Worm (Caenorhabditis elegans): ENCODE measurements around the gene C28H8.7.

C28H8.7 gene

ce11 chrIII:5886893-5887292 is at the start of gene C28H8.7:
C28H8.7 (minus strand) TSS chrIII:5886993.
- no peak for TF ChIP-seq cnd-1 (tag; optimal IDR thresholded peaks at IDR 0.05)
- no peak for TF ChIP-seq ces-1 (GFP tag; optimal IDR thresholded peaks at IDR 0.05)
- no peak for TF ChIP-seq lsy-2 (tag; optimal IDR thresholded peaks at IDR 0.05)
- TF ChIP-seq M03D4.4 (tag; optimal IDR thresholded peaks at IDR 0.05), result no peak
- TF ChIP-seq unc-120 (tag; optimal IDR thresholded peaks at IDR 0.05; ENCODE audit: poor library complexity, severe bottlenecking), result no peak
- TF ChIP-seq elt-1 (tag; optimal IDR thresholded peaks at IDR 0.05; ENCODE audit: borderline replicate concordance, insufficient read depth), result no peak
- no peak for TF ChIP-seq ceh-43 (GFP tag; optimal IDR thresholded peaks at IDR 0.05)
- TF ChIP-seq nhr-2 (tag; optimal IDR thresholded peaks at IDR 0.05), result no peak
- no peak for TF ChIP-seq hlh-1 (tag; optimal IDR thresholded peaks at IDR 0.05)
- no peak for TF ChIP-seq ztf-11 (tag; optimal IDR thresholded peaks at IDR 0.05)
- no peak for TF ChIP-seq nhr-76 (tag; optimal IDR thresholded peaks at IDR 0.05)
- no peak for TF ChIP-seq nhr-237 (tag; optimal IDR thresholded peaks at IDR 0.05)
- no peak for TF ChIP-seq ceh-83 (GFP tag; optimal IDR thresholded peaks at IDR 0.05)
- no peak for TF ChIP-seq ham-2 (GFP tag; optimal IDR thresholded peaks at IDR 0.05)
- TF ChIP-seq unc-39 (tag; optimal IDR thresholded peaks at IDR 0.05), result no peak
- TF ChIP-seq mep-1 (tag; optimal IDR thresholded peaks at IDR 0.05), result no peak
- TF ChIP-seq bed-3 (GFP tag; optimal IDR thresholded peaks at IDR 0.05), result no peak

ce11 chrIII:5934138-5934658 is 47.4 kb upstream of the C28H8.7 start:
- TF ChIP-seq ham-2 (GFP tag; optimal IDR thresholded peaks at IDR 0.05), result no peak
- no peak for TF ChIP-seq ceh-39 (tag; optimal IDR thresholded peaks at IDR 0.05)
- TF ChIP-seq zip-8 (tag; optimal IDR thresholded peaks at IDR 0.05), result peak; percentile 71
- TF ChIP-seq ces-1 (GFP tag; optimal IDR thresholded peaks at IDR 0.05), result peak; percentile 7

- no peak for TF ChIP-seq unc-120 (tag; optimal IDR thresholded peaks at IDR 0.05; ENCODE audit: poor library complexity, severe bottlenecking)
- TF ChIP-seq mab-5 (tag; optimal IDR thresholded peaks at IDR 0.05), result no peak
- TF ChIP-seq drap-1 (GFP tag; optimal IDR thresholded peaks at IDR 0.05), result no peak
- no peak for TF ChIP-seq zip-8 (tag; optimal IDR thresholded peaks at IDR 0.05)
- TF ChIP-seq hlh-1 (tag; optimal IDR thresholded peaks at IDR 0.05), result no peak
- no peak for TF ChIP-seq ham-2 (GFP tag; optimal IDR thresholded peaks at IDR 0.05)
- no peak for TF ChIP-seq ceh-39 (tag; optimal IDR thresholded peaks at IDR 0.05)
- no peak for TF ChIP-seq elt-3 (tag; optimal IDR thresholded peaks at IDR 0.05)
- no peak for TF ChIP-seq snpc-4 (tag; optimal IDR thresholded peaks at IDR 0.05)
- no peak for TF ChIP-seq pha-4 (tag; optimal IDR thresholded peaks at IDR 0.05)
- TF ChIP-seq M03D4.4 (tag; optimal IDR thresholded peaks at IDR 0.05), result no peak
- TF ChIP-seq cnd-1 (tag; optimal IDR thresholded peaks at IDR 0.05), result no peak
These were observed 46.1 kb upstream of the C28H8.7 start, which contains the start of gene zmp-1 for ce11 chrIII:5932853-5933252. zmp-1 (minus strand) TSS chrIII:5932953.

- TF ChIP-seq unc-120 (tag; optimal IDR thresholded peaks at IDR 0.05; ENCODE audit: poor library complexity, severe bottlenecking) (peak; percentile 81), unc-39 (tag; optimal IDR thresholded peaks at IDR 0.05) (no peak), ztf-11 (tag; optimal IDR thresholded peaks at IDR 0.05) (no peak), ceh-43 (GFP tag; optimal IDR thresholded peaks at IDR 0.05) (no peak), hlh-1 (tag; optimal IDR thresholded peaks at IDR 0.05) (peak; percentile 97), nhr-237 (tag; optimal IDR thresholded peaks at IDR 0.05) (no peak), blmp-1 (tag; optimal IDR thresholded peaks at IDR 0.05) (no peak), ceh-39 (tag; optimal IDR thresholded peaks at IDR 0.05) (no peak), lsy-2 (tag; optimal IDR thresholded peaks at IDR 0.05) (no peak), drap-1 (GFP tag; optimal IDR thresholded peaks at IDR 0.05) (no peak), cnd-1 (tag; optimal IDR thresholded peaks at IDR 0.05) (no peak), lin-32 (GFP tag; optimal IDR thresholded peaks at IDR 0.05) (no peak), tbx-8 (GFP tag; optimal IDR thresholded peaks at IDR 0.05) (no peak), zip-8 (tag; optimal IDR thresholded peaks at IDR 0.05) (no peak), unc-62 (GFP tag; optimal IDR thresholded peaks at IDR 0.05) (peak; percentile 62), ces-1 (GFP tag; optimal IDR thresholded peaks at IDR 0.05) (no peak)
These were observed 44.7 kb upstream of the C28H8.7 start, which contains the start of gene EGAP1.5 for ce11 chrIII:5931433-5931994. EGAP1.5 (plus strand) TSS chrIII:5931721.

ce11 chrIII:5930659-5931058 is 43.9 kb upstream of the C28H8.7 start:
- TF ChIP-seq lin-13 (tag; optimal IDR thresholded peaks at IDR 0.05) (no peak), unc-62 (GFP tag; optimal IDR thresholded peaks at IDR 0.05) (peak; percentile 27), blmp-1 (tag; optimal IDR thresholded peaks at IDR 0.05) (no peak), tbx-8 (GFP tag; optimal IDR thresholded peaks at IDR 0.05) (no peak), ces-1 (GFP tag; optimal IDR thresholded peaks at IDR 0.05) (no peak), ceh-39 (tag; optimal IDR thresholded peaks at IDR 0.05) (no peak), unc-120 (tag; optimal IDR thresholded peaks at IDR 0.05; ENCODE audit: poor library complexity, severe bottlenecking) (peak; percentile 17), bed-3 (GFP tag; optimal IDR thresholded peaks at IDR 0.05) (no peak), hlh-1 (tag; optimal IDR thresholded peaks at IDR 0.05) (peak; percentile 95), mls-2 (tag; optimal IDR thresholded peaks at IDR 0.05) (no peak), M03D4.4 (tag; optimal IDR thresholded peaks at IDR 0.05) (no peak), zip-8 (tag; optimal IDR thresholded peaks at IDR 0.05) (no peak), ceh-83 (GFP tag; optimal IDR thresholded peaks at IDR 0.05) (no peak), nhr-2 (tag; optimal IDR thresholded peaks at IDR 0.05) (no peak), nhr-237 (tag; optimal IDR thresholded peaks at IDR 0.05) (no peak), elt-3 (tag; optimal IDR thresholded peaks at IDR 0.05) (no peak), ham-2 (GFP tag; optimal IDR thresholded peaks at IDR 0.05) (no peak), nhr-76 (tag; optimal IDR thresholded peaks at IDR 0.05) (no peak), ztf-11 (tag; optimal IDR thresholded peaks at IDR 0.05) (no peak), mab-5 (tag; optimal IDR thresholded peaks at IDR 0.05) (no peak), flh-1 (GFP tag; optimal IDR thresholded peaks at IDR 0.05) (no peak), nhr-28 (tag; optimal IDR thresholded peaks at IDR 0.05) (no peak), nhr-12 (tag; optimal IDR thresholded peaks at IDR 0.05) (no peak)
